Worm (Caenorhabditis elegans) whole organism, L1 larva: ENCODE measurements around the gene ins-23.
A peak's percentile ranks its signal among the peaks of the same experiment; 100 is the strongest.

Experiments
- C34B4.2 ChIP-seq: sonication (generic microtip); optimal IDR thresholded peaks from 2 replicates; lab custom pipeline; 2017; ENCODE audit warnings: mild to moderate bottlenecking, missing genetic modification characterization, missing compliant biosample characterization
- F16B12.6 ChIP-seq: fragments of 150-350 bp; optimal IDR thresholded peaks from 2 replicates; lab custom pipeline; 2014; ENCODE audit warnings: missing biosample characterization, missing genetic modification characterization
- Y116A8C.19 ChIP-seq: sonication (generic microtip); optimal IDR thresholded peaks from 2 replicates; lab custom pipeline; 2016; ENCODE audit warnings: missing compliant biosample characterization, missing genetic modification characterization, borderline replicate concordance
- alr-1 ChIP-seq: fragments of 200-800 bp; sonication (Bioruptor generic); optimal IDR thresholded peaks from 2 replicates; lab custom pipeline; 2018; ENCODE audit warnings: borderline replicate concordance, mild to moderate bottlenecking, missing genetic modification characterization, missing compliant biosample characterization
- aly-2 ChIP-seq: fragments of 150-350 bp; optimal IDR thresholded peaks from 2 replicates; lab custom pipeline; 2014; ENCODE audit warnings: missing biosample characterization, missing genetic modification characterization
- blmp-1 ChIP-seq: fragments of 150-350 bp; optimal IDR thresholded peaks from 2 replicates; lab custom pipeline; 2014; ENCODE audit warnings: missing biosample characterization, missing genetic modification characterization
- ceh-88 ChIP-seq: fragments of 200-800 bp; sonication (Bioruptor generic); IDR thresholded peaks from 2 replicates; pipeline ENCODE4 v1.3.6; 2022; ENCODE audit warnings: missing genetic modification characterization, missing compliant biosample characterization
- ces-1 ChIP-seq: fragments of 150-350 bp; optimal IDR thresholded peaks from 2 replicates; lab custom pipeline; 2014; ENCODE audit warnings: missing biosample characterization, missing genetic modification reagents, missing genetic modification characterization
- efl-3 ChIP-seq: fragments of 200-800 bp; sonication (Bioruptor generic); optimal IDR thresholded peaks from 2 replicates; lab custom pipeline; 2018; ENCODE audit warnings: mild to moderate bottlenecking, missing genetic modification characterization, missing compliant biosample characterization
- egl-13 ChIP-seq: sonication (generic microtip); optimal IDR thresholded peaks from 2 replicates; lab custom pipeline; 2016; ENCODE audit warnings: missing genotype, missing genetic modification reagents, missing genetic modification characterization, missing compliant biosample characterization
- egl-27 ChIP-seq, 2 experiments: fragments of 150-350 bp in 1 of 2; sonication (generic microtip); optimal IDR thresholded peaks; 3 replicates each; lab custom pipeline; 2017 to 2018; ENCODE audit warnings: missing biosample characterization in 2 of 2, missing genetic modification characterization in 2 of 2, missing genetic modification reagents in 2 of 2
- ets-5 ChIP-seq: fragments of 200-800 bp; sonication (Bioruptor generic); IDR thresholded peaks from 2 replicates; pipeline ENCODE4 v1.3.6; 2022; ENCODE audit warnings: missing genetic modification characterization, missing compliant biosample characterization
- fkh-8 ChIP-seq: sonication (generic microtip); optimal IDR thresholded peaks from 2 replicates; lab custom pipeline; 2016; ENCODE audit warnings: mild to moderate bottlenecking, missing genetic modification characterization, missing compliant biosample characterization
- hpl-2 ChIP-seq: fragments of 150-350 bp; optimal IDR thresholded peaks from 2 replicates; lab custom pipeline; 2014; ENCODE audit warnings: missing biosample characterization, missing genetic modification reagents, missing genetic modification characterization
- lin-13 ChIP-seq: fragments of 150-350 bp; optimal IDR thresholded peaks from 2 replicates; lab custom pipeline; 2014; ENCODE audit warnings: missing biosample characterization, missing genetic modification reagents, missing genetic modification characterization
- lin-14 ChIP-seq: fragments of 200-800 bp; sonication (Bioruptor generic); optimal IDR thresholded peaks from 2 replicates; lab custom pipeline; 2018; ENCODE audit warnings: mild to moderate bottlenecking, missing genetic modification characterization, moderate library complexity, missing compliant biosample characterization
- lin-39 ChIP-seq: fragments of 150-350 bp; optimal IDR thresholded peaks from 2 replicates; lab custom pipeline; 2014; ENCODE audit warnings: missing biosample characterization, missing genetic modification reagents, missing genetic modification characterization
- lir-3 ChIP-seq: sonication (generic microtip); optimal IDR thresholded peaks from 2 replicates; lab custom pipeline; 2016; ENCODE audit warnings: mild to moderate bottlenecking, missing genetic modification characterization, moderate library complexity, missing compliant biosample characterization; ENCODE audit not compliant: poor library complexity
- lsy-2 ChIP-seq, 2 experiments: fragments of 150-350 bp; optimal IDR thresholded peaks; 2 replicates each; lab custom pipeline; 2014; ENCODE audit warnings: missing biosample characterization in 2 of 2, missing genetic modification characterization in 2 of 2
- mab-9 ChIP-seq: fragments of 200-800 bp; sonication (Bioruptor generic); IDR thresholded peaks from 2 replicates; pipeline ENCODE4 v1.3.6; 2022; ENCODE audit warnings: missing genetic modification reagents, missing genetic modification characterization, missing compliant biosample characterization
- mef-2 ChIP-seq: fragments of 150-350 bp; optimal IDR thresholded peaks from 2 replicates; lab custom pipeline; 2014; ENCODE audit warnings: missing biosample characterization, missing genetic modification characterization
- mep-1 ChIP-seq: fragments of 150-350 bp; optimal IDR thresholded peaks from 2 replicates; lab custom pipeline; 2014; ENCODE audit warnings: missing biosample characterization, missing genetic modification characterization
- nhr-11 ChIP-seq: fragments of 150-350 bp; optimal IDR thresholded peaks from 2 replicates; lab custom pipeline; 2014; ENCODE audit warnings: missing biosample characterization, missing genetic modification characterization
- nhr-12 ChIP-seq: sonication (generic microtip); optimal IDR thresholded peaks from 2 replicates; lab custom pipeline; 2017; ENCODE audit warnings: missing biosample characterization, missing genetic modification characterization
- nhr-237 ChIP-seq: fragments of 150-350 bp; optimal IDR thresholded peaks from 2 replicates; lab custom pipeline; 2014; ENCODE audit warnings: missing biosample characterization, missing genetic modification characterization
- nhr-84 ChIP-seq: sonication (generic microtip); optimal IDR thresholded peaks from 2 replicates; lab custom pipeline; 2017; ENCODE audit warnings: missing biosample characterization, missing genetic modification characterization
- nhr-90 ChIP-seq: sonication (generic microtip); optimal IDR thresholded peaks from 2 replicates; lab custom pipeline; 2016; ENCODE audit warnings: mild to moderate bottlenecking, missing genetic modification characterization, missing compliant biosample characterization; ENCODE audit not compliant: poor library complexity
- pag-3 ChIP-seq: sonication (generic microtip); optimal IDR thresholded peaks from 2 replicates; lab custom pipeline; 2017; ENCODE audit warnings: missing genetic modification characterization, mild to moderate bottlenecking, missing compliant biosample characterization, antibody characterized with exemption, borderline replicate concordance; ENCODE audit not compliant: insufficient read depth
- pax-3 ChIP-seq: fragments of 200-800 bp; sonication (Bioruptor generic); optimal IDR thresholded peaks from 2 replicates; lab custom pipeline; 2018; ENCODE audit warnings: mild to moderate bottlenecking, missing genetic modification characterization, moderate library complexity, missing compliant biosample characterization
- rnt-1 ChIP-seq: sonication (generic microtip); optimal IDR thresholded peaks from 2 replicates; lab custom pipeline; 2016; ENCODE audit warnings: mild to moderate bottlenecking, missing genetic modification characterization, moderate library complexity, missing compliant biosample characterization
- skn-1 ChIP-seq: fragments of 150-350 bp; optimal IDR thresholded peaks from 2 replicates; lab custom pipeline; 2014; ENCODE audit warnings: missing biosample characterization, missing genetic modification characterization
- snu-23 ChIP-seq: sonication (generic microtip); optimal IDR thresholded peaks from 2 replicates; lab custom pipeline; 2016; ENCODE audit warnings: missing genetic modification characterization, missing compliant biosample characterization
- sox-4 ChIP-seq: sonication (generic microtip); optimal IDR thresholded peaks from 2 replicates; lab custom pipeline; 2016; ENCODE audit warnings: missing genetic modification characterization, missing compliant biosample characterization
- swsn-7 ChIP-seq: sonication (generic microtip); optimal IDR thresholded peaks from 2 replicates; lab custom pipeline; 2016; ENCODE audit warnings: missing genetic modification characterization, missing compliant biosample characterization
- tlp-1 ChIP-seq: fragments of 150-350 bp; optimal IDR thresholded peaks from 2 replicates; lab custom pipeline; 2014; ENCODE audit warnings: missing biosample characterization, missing genetic modification characterization
- unc-30 ChIP-seq: sonication (generic microtip); optimal IDR thresholded peaks from 2 replicates; lab custom pipeline; 2017; ENCODE audit warnings: missing biosample characterization, missing genetic modification characterization
- unc-62 ChIP-seq: fragments of 150-350 bp; optimal IDR thresholded peaks from 2 replicates; lab custom pipeline; 2014; ENCODE audit warnings: missing biosample characterization, missing genetic modification reagents, missing genetic modification characterization
- vab-15 ChIP-seq: sonication (generic microtip); optimal IDR thresholded peaks from 2 replicates; lab custom pipeline; 2017; ENCODE audit warnings: missing genotype, mild to moderate bottlenecking, missing genetic modification characterization, missing compliant biosample characterization
- zag-1 ChIP-seq: fragments of 150-350 bp; optimal IDR thresholded peaks from 2 replicates; lab custom pipeline; 2014; ENCODE audit warnings: missing biosample characterization, missing genetic modification characterization

The ins-23 gene

ce11 chrIII:9988352-9988751, 39.7 kb upstream of the ins-23 start, which contains the start of gene C05B5.1:
C05B5.1 (minus strand) TSS chrIII:9988452.
- TF ChIP-seq mab-9 (GFP tag; lab: Robert Waterston, UW) = no peak
- TF ChIP-seq nhr-237 (tag; lab: Kevin White, UChicago) = no peak
- no peak for TF ChIP-seq Y116A8C.19 (tag; lab: Kevin White, UChicago)
- TF ChIP-seq egl-27 (tag; optimal IDR thresholded peaks at IDR 0.05; lab: Kevin White, UChicago) = no peak
- no peak for TF ChIP-seq alr-1 (tag; lab: Kevin White, UChicago)
- TF ChIP-seq ets-5 (GFP tag; lab: Robert Waterston, UW) = no peak
- no peak for TF ChIP-seq snu-23 (GFP tag; lab: Kevin White, UChicago)
- TF ChIP-seq egl-13 (tag; lab: Kevin White, UChicago) = no peak
- TF ChIP-seq F16B12.6 (tag; lab: Kevin White, UChicago) = no peak
- TF ChIP-seq sox-4 (tag; lab: Kevin White, UChicago) = no peak
- TF ChIP-seq efl-3 = no peak
- TF ChIP-seq nhr-11 (tag; lab: Kevin White, UChicago) = no peak
- TF ChIP-seq tlp-1 (tag; lab: Kevin White, UChicago) = no peak
- TF ChIP-seq swsn-7 (tag; lab: Kevin White, UChicago) = no peak
- no peak for TF ChIP-seq C34B4.2 (tag; lab: Kevin White, UChicago)
- TF ChIP-seq lsy-2 (tag; optimal IDR thresholded peaks at IDR 0.05; lab: Kevin White, UChicago) = no peak
- no peak for TF ChIP-seq unc-62 (GFP tag; lab: Kevin White, UChicago)
- no peak for TF ChIP-seq vab-15 (tag; lab: Kevin White, UChicago)
- TF ChIP-seq, all 84 proteins: peak for 0

- TF ChIP-seq lin-14 (GFP tag; lab: Kevin White, UChicago) = peak; percentile 74
- peak; percentile 82 for TF ChIP-seq blmp-1 (tag; lab: Kevin White, UChicago)
- TF ChIP-seq mep-1 = peak; percentile 3
- peak; percentile 14 for TF ChIP-seq rnt-1
- no peak for TF ChIP-seq lin-13 (GFP tag; lab: Kevin White, UChicago)
Measured at ce11 chrIII:9991324-9991723, 36.7 kb upstream of the ins-23 start.

ce11 chrIII:9993535-9993934, 34.5 kb upstream of the ins-23 start, which contains the start of gene C05B5.4:
C05B5.4 (plus strand) TSS chrIII:9993885.
- TF ChIP-seq hpl-2 (GFP tag; lab: Kevin White, UChicago) = no peak
- no peak for TF ChIP-seq nhr-84 (tag; lab: Kevin White, UChicago)
- TF ChIP-seq pax-3 = no peak
- TF ChIP-seq sox-4 (tag; lab: Kevin White, UChicago) = no peak
- TF ChIP-seq unc-62 (GFP tag; lab: Kevin White, UChicago) = no peak
- TF ChIP-seq zag-1 (tag; lab: Kevin White, UChicago) = no peak
- TF ChIP-seq aly-2 = no peak
- TF ChIP-seq ceh-88 (GFP tag; lab: Robert Waterston, UW) = no peak

- TF ChIP-seq skn-1 (no peak), ces-1 (GFP tag; lab: Kevin White, UChicago) (no peak), lir-3 (no peak), lin-39 (no peak), lin-13 (GFP tag; lab: Kevin White, UChicago) (no peak), nhr-12 (tag; lab: Kevin White, UChicago) (no peak), lsy-2 (tag; optimal IDR thresholded peaks at IDR 0.05; lab: Kevin White, UChicago) (no peak), mep-1 (no peak), unc-30 (no peak), fkh-8 (tag; lab: Kevin White, UChicago) (no peak), pag-3 (no peak), nhr-90 (tag; lab: Kevin White, UChicago) (no peak), mef-2 (tag; lab: Kevin White, UChicago) (no peak)
- TF ChIP-seq, all 84 proteins: peak for 0
Measured at ce11 chrIII:9997890-9998289, 30.2 kb upstream of the ins-23 start, which contains the start of gene pqn-8. pqn-8 (minus strand) TSS chrIII:9997990.
